Worm (Caenorhabditis elegans): Measurements from ENCODE around the gene phy-3.

Gene phy-3

ce11 chrV:16802572-16802971, 30.4 kb upstream of the phy-3 start, which contains the start of gene cand-1:
TSS of gene cand-1 (plus strand) at chrV:16802872.
- TF ChIP-seq mab-9 (GFP tag; IDR thresholded peaks at IDR 0.05) = no peak
- no peak for TF ChIP-seq tbx-2 (tag; optimal IDR thresholded peaks at IDR 0.05)
- no peak for TF ChIP-seq snu-23 (GFP tag; optimal IDR thresholded peaks at IDR 0.05)
- TF ChIP-seq nhr-20 (tag; optimal IDR thresholded peaks at IDR 0.05) = no peak
- TF ChIP-seq nhr-85 (tag) = no peak
- TF ChIP-seq isw-1 (GFP tag; IDR thresholded peaks at IDR 0.05) = no peak

DNA sequence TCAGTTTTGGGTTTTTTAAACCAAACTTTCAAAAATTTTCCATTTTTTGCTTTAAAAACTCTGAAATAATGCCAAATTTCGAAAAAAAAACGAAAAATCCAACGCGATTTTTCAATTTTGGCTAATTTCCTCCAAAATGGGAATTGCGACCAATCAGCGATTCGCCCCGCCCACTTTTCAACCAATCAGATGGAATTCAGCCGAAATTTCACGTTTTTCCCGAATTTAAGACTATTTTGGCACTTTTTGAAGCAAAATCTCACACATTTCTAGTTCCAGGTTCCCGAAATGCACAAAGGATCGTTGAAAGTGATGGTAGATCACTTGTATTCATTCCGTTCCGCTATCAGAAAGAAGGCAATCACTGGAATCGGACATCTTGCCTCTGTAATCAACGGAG, 28.2 kb upstream of the phy-3 start:
- TF ChIP-seq lsy-2 (tag; optimal IDR thresholded peaks at IDR 0.05) (no peak), nhr-71 (tag; optimal IDR thresholded peaks at IDR 0.05) (no peak), efl-1 (optimal IDR thresholded peaks at IDR 0.05) (no peak), efl-1 (GFP tag; optimal IDR thresholded peaks at IDR 0.05 in 1 of 2) (no peak), nhr-12 (tag; optimal IDR thresholded peaks at IDR 0.05) (no peak), hlh-4 (tag; optimal IDR thresholded peaks at IDR 0.05) (no peak), grh-1 (GFP tag; IDR thresholded peaks at IDR 0.05) (no peak), isw-1 (GFP tag; IDR thresholded peaks at IDR 0.05) (no peak), tlp-1 (tag; optimal IDR thresholded peaks at IDR 0.05) (no peak), lin-14 (GFP tag; optimal IDR thresholded peaks at IDR 0.05) (no peak), mdl-1 (tag; optimal IDR thresholded peaks at IDR 0.05) (no peak), nhr-85 (tag) (no peak), zag-1 (tag; optimal IDR thresholded peaks at IDR 0.05) (no peak), fkh-10 (GFP tag; optimal IDR thresholded peaks at IDR 0.05) (no peak), dsc-1 (tag; optimal IDR thresholded peaks at IDR 0.05) (no peak), nhr-11 (tag; optimal IDR thresholded peaks at IDR 0.05) (no peak), mef-2 (tag; optimal IDR thresholded peaks at IDR 0.05) (no peak), irx-1 (tag; optimal IDR thresholded peaks at IDR 0.05) (no peak)

DNA sequence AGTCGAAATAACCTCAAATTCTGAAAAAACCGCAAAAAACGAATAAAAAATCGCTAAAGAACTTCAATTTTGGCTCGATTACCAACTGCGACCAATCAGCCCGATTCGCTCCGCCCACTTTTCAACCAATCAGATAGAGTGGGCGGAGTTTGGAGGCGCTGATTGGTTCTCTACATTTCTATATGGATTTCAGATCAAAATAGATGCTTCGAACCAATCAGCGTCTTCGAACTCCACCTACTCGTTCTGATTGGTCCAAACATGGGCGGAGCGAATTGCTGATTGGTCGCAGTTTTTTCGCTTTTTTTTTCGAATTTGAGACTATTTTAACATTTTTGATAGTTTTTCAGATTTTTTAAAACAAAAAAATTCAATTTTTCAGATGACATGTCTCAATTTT, 24.8 kb upstream of the phy-3 start:
- no peak for TF ChIP-seq unc-86 (tag; optimal IDR thresholded peaks at IDR 0.05)

DNA sequence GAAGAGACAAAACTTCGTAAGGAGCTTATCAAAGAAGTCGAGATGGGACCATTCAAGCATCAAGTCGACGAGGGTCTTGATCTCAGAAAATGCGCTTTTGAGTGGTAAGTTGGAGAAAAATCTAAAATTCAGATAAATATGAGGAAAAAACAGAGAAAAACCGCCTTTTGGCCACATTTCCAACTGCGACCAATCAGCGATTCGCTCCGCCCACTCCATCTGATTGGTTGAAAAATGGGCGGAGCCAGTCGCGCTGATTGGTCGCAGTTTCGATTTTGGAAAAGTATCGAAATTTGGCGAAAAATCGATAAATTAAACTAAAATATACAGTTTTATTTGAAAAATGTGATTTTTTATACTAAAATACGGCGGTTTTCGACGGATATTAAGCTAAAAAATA, 21.1 kb upstream of the phy-3 start:
- TF ChIP-seq rnt-1 (tag; optimal IDR thresholded peaks at IDR 0.05) = no peak
- no peak for TF ChIP-seq lir-3 (tag; optimal IDR thresholded peaks at IDR 0.05; ENCODE audit: poor library complexity)
- TF ChIP-seq aha-1 (tag; optimal IDR thresholded peaks at IDR 0.05) = no peak
- no peak for TF ChIP-seq ceh-82 (tag; optimal IDR thresholded peaks at IDR 0.05)
- TF ChIP-seq F16B12.6 (tag; optimal IDR thresholded peaks at IDR 0.05) = no peak
- TF ChIP-seq mdl-1 (tag; optimal IDR thresholded peaks at IDR 0.05) = no peak
- no peak for TF ChIP-seq nhr-11 (tag; optimal IDR thresholded peaks at IDR 0.05)
- TF ChIP-seq nhr-20 (tag; optimal IDR thresholded peaks at IDR 0.05) = no peak
- TF ChIP-seq ets-5 (GFP tag; IDR thresholded peaks at IDR 0.05) = no peak
- TF ChIP-seq unc-30 (tag; optimal IDR thresholded peaks at IDR 0.05) = no peak
- no peak for TF ChIP-seq zip-4 (GFP tag; optimal IDR thresholded peaks at IDR 0.05)
- no peak for TF ChIP-seq lin-35 (GFP tag; optimal IDR thresholded peaks at IDR 0.05)
- TF ChIP-seq snu-23 (GFP tag; optimal IDR thresholded peaks at IDR 0.05) = no peak
- no peak for TF ChIP-seq fkh-8 (tag; optimal IDR thresholded peaks at IDR 0.05)
- no peak for TF ChIP-seq sup-37 (GFP tag; optimal IDR thresholded peaks at IDR 0.05)

DNA sequence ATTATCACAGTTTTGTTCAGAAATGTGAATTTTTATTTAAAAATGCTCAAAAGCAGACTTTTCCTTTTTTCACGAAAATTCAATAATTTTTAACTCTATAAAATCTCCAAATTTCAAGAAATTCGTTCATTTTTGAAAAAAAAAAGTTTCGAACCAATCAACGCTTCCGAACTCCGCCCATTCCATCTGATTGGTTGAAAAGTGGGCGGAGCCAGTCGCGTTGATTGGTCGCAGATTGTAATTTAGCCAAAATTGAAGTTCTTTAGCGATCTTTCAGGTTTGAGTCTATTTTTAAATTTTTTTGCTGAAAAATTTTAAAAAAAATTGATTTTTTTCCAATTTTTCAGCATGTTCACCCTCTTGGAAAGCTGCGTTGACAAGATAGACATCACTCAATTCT, 20.6 kb upstream of the phy-3 start:
- no peak for TF ChIP-seq vab-15 (tag; optimal IDR thresholded peaks at IDR 0.05)
- no peak for TF ChIP-seq ztf-11 (tag; optimal IDR thresholded peaks at IDR 0.05)
- TF ChIP-seq lin-14 (GFP tag; optimal IDR thresholded peaks at IDR 0.05) = no peak
- TF ChIP-seq isw-1 (GFP tag; IDR thresholded peaks at IDR 0.05) = no peak
- no peak for TF ChIP-seq grh-1 (GFP tag; IDR thresholded peaks at IDR 0.05)
- TF ChIP-seq jun-1 (tag; optimal IDR thresholded peaks at IDR 0.05) = no peak
- TF ChIP-seq snpc-4 (tag; optimal IDR thresholded peaks at IDR 0.05) = no peak
- no peak for TF ChIP-seq ceh-63 (GFP tag; optimal IDR thresholded peaks at IDR 0.05)
- no peak for TF ChIP-seq sox-4 (tag; optimal IDR thresholded peaks at IDR 0.05)
- TF ChIP-seq nhr-12 (tag; optimal IDR thresholded peaks at IDR 0.05) = no peak
- TF ChIP-seq nhr-76 (tag; optimal IDR thresholded peaks at IDR 0.05) = no peak
- no peak for TF ChIP-seq pax-3 (tag; optimal IDR thresholded peaks at IDR 0.05)
- no peak for TF ChIP-seq egl-13 (tag; optimal IDR thresholded peaks at IDR 0.05)
- TF ChIP-seq lin-13 (GFP tag; optimal IDR thresholded peaks at IDR 0.05) = no peak
- no peak for TF ChIP-seq mef-2 (tag; optimal IDR thresholded peaks at IDR 0.05)
- no peak for TF ChIP-seq nhr-19 (GFP tag; conservative IDR thresholded peaks at IDR 0.05)
- no peak for TF ChIP-seq rnt-1 (tag; optimal IDR thresholded peaks at IDR 0.05)

Measured in whole organism, L1 larva.